Worm (Caenorhabditis elegans): ENCODE data around the gene sip-1.

DNA sequence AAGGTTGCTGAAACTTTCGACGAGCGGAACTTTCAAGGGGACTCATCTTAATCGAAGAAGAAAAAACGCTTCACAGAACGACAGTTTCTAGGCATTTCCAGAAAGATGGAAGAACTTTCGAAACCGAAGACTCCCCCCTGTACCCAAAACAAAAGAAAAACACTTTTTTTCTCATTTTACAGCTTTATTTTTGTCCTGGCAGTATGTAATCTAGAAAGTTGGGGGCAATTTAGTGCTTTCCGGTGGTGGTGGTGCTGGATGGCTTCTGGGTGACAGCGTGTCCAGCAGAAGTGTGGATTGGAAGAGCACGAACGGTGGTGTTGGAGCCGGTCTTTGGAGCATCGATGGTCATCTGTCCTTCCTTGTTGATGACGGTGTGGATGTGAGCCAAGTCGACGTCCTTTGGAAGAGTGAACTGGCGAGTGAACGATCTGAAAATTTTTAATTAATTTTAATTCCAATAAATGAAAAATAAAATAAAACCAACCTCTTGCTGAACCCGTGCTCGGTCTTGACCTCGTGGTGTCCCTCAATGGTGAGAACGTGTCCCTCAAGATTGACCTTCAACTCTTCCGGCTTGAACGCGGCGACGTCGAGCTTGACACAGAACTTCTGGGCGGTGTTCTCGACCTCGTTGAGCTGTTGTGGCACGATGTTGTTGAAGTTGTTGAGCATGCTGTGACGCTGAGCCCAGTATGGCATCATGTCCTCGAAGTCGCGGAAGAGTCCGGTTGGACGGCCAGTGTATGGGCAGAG lies 480 bp downstream of the sip-1 start:
- TF ChIP-seq aly-1 (tag; optimal IDR thresholded peaks at IDR 0.05) (no peak), ceh-13 (GFP tag; optimal IDR thresholded peaks at IDR 0.05) (no peak)
